Worm (Caenorhabditis elegans) whole organism, L3 larva: ENCODE results near the gene fkh-5.

Source experiments
- nhr-77 ChIP-seq: fragments of 150-350 bp; optimal IDR thresholded peaks from 2 replicates; lab custom pipeline; 2014; ENCODE audit warnings: missing biosample characterization, missing genetic modification characterization
- pqm-1 ChIP-seq: fragments of 150-350 bp; optimal IDR thresholded peaks from 2 replicates; lab custom pipeline; 2017; ENCODE audit warnings: missing biosample characterization, missing genetic modification characterization, inconsistent platforms
- skn-1 ChIP-seq: fragments of 150-350 bp; optimal IDR thresholded peaks from 2 replicates; lab custom pipeline; 2014; ENCODE audit warnings: missing biosample characterization, missing genetic modification characterization
- snpc-4 ChIP-seq: fragments of 150-350 bp; optimal IDR thresholded peaks from 2 replicates; lab custom pipeline; 2014; ENCODE audit warnings: missing biosample characterization, missing genetic modification characterization
- tbx-2 ChIP-seq: sonication (generic microtip); optimal IDR thresholded peaks from 2 replicates; lab custom pipeline; 2016; ENCODE audit warnings: mild to moderate bottlenecking, missing genetic modification characterization, missing compliant biosample characterization

- TF ChIP-seq tbx-2 (tag; lab: Kevin White, UChicago): no peak
- TF ChIP-seq pqm-1: no peak
- TF ChIP-seq nhr-77 (tag; lab: Kevin White, UChicago): no peak
- no peak for TF ChIP-seq snpc-4 (tag; lab: Kevin White, UChicago)
- TF ChIP-seq skn-1 (tag; lab: Kevin White, UChicago): no peak
Observed at ce11 chrIII:4856992-4857391, 12.5 kb downstream of the fkh-5 start.
